Worm (Caenorhabditis elegans): ENCODE measurements around the gene ceh-100.

ce11 chrII:12549613-12550012 lies 53.9 kb downstream of the ceh-100 start:
- TF ChIP-seq dox-1 (GFP tag; IDR thresholded peaks at IDR 0.05) (no peak), F49E8.2 (tag; optimal IDR thresholded peaks at IDR 0.05; ENCODE audit: insufficient read depth) (no peak)

Measured in whole organism, young adult.